Worm (Caenorhabditis elegans) whole organism, young adult: ENCODE data around the gene nlp-66.

Experiments
- B0019.2 ChIP-seq: fragments of 200-800 bp; sonication (Bioruptor generic); conservative IDR thresholded peaks from 2 replicates; pipeline ENCODE4 v1.3.6; 2022; ENCODE audit warnings: missing genetic modification reagents, missing genetic modification characterization, missing compliant biosample characterization
- Y53G8AR.9 ChIP-seq: fragments of 200-800 bp; sonication (Bioruptor generic); conservative IDR thresholded peaks from 2 replicates; pipeline ENCODE4 v1.3.6; 2022; ENCODE audit warnings: missing genetic modification reagents, missing genetic modification characterization, missing compliant biosample characterization
- ceh-91 ChIP-seq: fragments of 200-800 bp; sonication (Bioruptor generic); IDR thresholded peaks from 2 replicates; pipeline ENCODE4 v1.3.6; 2022; ENCODE audit warnings: missing genetic modification reagents, missing genetic modification characterization, missing compliant biosample characterization
- dox-1 ChIP-seq: fragments of 200-800 bp; sonication (Bioruptor generic); IDR thresholded peaks from 2 replicates; pipeline ENCODE4 v1.3.6; 2022; ENCODE audit warnings: missing genetic modification reagents, missing genetic modification characterization, missing compliant biosample characterization
- dpff-1 ChIP-seq: sonication (generic microtip); optimal IDR thresholded peaks from 2 replicates; lab custom pipeline; 2017; ENCODE audit warnings: mild to moderate bottlenecking, missing genetic modification characterization, missing compliant biosample characterization
- him-1 ChIP-seq: sonication (generic microtip); optimal IDR thresholded peaks from 2 replicates; lab custom pipeline; 2016; ENCODE audit warnings: missing genotype, missing genetic modification reagents, missing genetic modification characterization, missing compliant biosample characterization
- nhr-80 ChIP-seq: sonication (generic microtip); optimal IDR thresholded peaks from 2 replicates; lab custom pipeline; 2016; ENCODE audit warnings: missing genetic modification characterization, missing compliant biosample characterization
- sea-2 ChIP-seq: fragments of 200-800 bp; sonication (Bioruptor generic); IDR thresholded peaks from 2 replicates; pipeline ENCODE4 v1.3.6; 2022; ENCODE audit warnings: missing genetic modification characterization, missing compliant biosample characterization
- snpc-3.4 ChIP-seq: sonication (generic microtip); optimal IDR thresholded peaks from 2 replicates; lab custom pipeline; 2017; ENCODE audit warnings: missing genetic modification characterization, mild to moderate bottlenecking, missing compliant biosample characterization, antibody characterized with exemption, moderate library complexity, missing genotype, missing genetic modification reagents
- somi-1 ChIP-seq: fragments of 200-800 bp; sonication (Bioruptor generic); optimal IDR thresholded peaks from 2 replicates; lab custom pipeline; 2018; ENCODE audit warnings: mild to moderate bottlenecking, missing genetic modification characterization, missing compliant biosample characterization
- ztf-18 ChIP-seq: sonication (generic microtip); optimal IDR thresholded peaks from 2 replicates; lab custom pipeline; 2016; ENCODE audit warnings: missing genotype, mild to moderate bottlenecking, missing genetic modification characterization, missing compliant biosample characterization
- ztf-6 ChIP-seq: fragments of 200-800 bp; sonication (Bioruptor generic); IDR thresholded peaks from 2 replicates; pipeline ENCODE4 v1.3.6; 2022; ENCODE audit warnings: missing genetic modification reagents, missing genetic modification characterization, missing compliant biosample characterization

- no peak for TF ChIP-seq dox-1 (GFP tag; lab: Robert Waterston, UW)
- no peak for TF ChIP-seq him-1 (tag; lab: Kevin White, UChicago)
- no peak for TF ChIP-seq somi-1 (GFP tag; lab: Kevin White, UChicago)
- no peak for TF ChIP-seq snpc-3.4 (tag; lab: Kevin White, UChicago)
- TF ChIP-seq ztf-18 (tag; lab: Kevin White, UChicago) = no peak
- TF ChIP-seq Y53G8AR.9 = no peak
- no peak for TF ChIP-seq dpff-1 (tag; lab: Kevin White, UChicago)
- TF ChIP-seq nhr-80 (tag; lab: Kevin White, UChicago) = no peak
- no peak for TF ChIP-seq B0019.2 (GFP tag; lab: Robert Waterston, UW)
- no peak for TF ChIP-seq sea-2 (GFP tag; lab: Robert Waterston, UW)
- no peak for TF ChIP-seq ztf-6 (GFP tag; lab: Robert Waterston, UW)
- TF ChIP-seq ceh-91 (GFP tag; lab: Robert Waterston, UW) = no peak
Observed at ce11 chrX:11114420-11114819, 2.2 kb downstream of the nlp-66 start.
